Fruit fly (Drosophila melanogaster) whole organism, embryonic: ENCODE results near the gene Fdh.

ENCODE experiments used
- Antp ChIP-seq: fragments of 200-800 bp; sonication (Bioruptor generic); optimal IDR thresholded peaks from 3 replicates; lab custom pipeline; 2016; ENCODE audit warnings: missing biosample characterization, missing genetic modification characterization
- Blimp-1 ChIP-seq: fragments of 200-800 bp; sonication (Bioruptor generic); optimal IDR thresholded peaks from 3 replicates; lab custom pipeline; 2018; ENCODE audit warnings: missing biosample characterization, missing genetic modification characterization, mild to moderate bottlenecking, moderate library complexity, missing genetic modification reagents
- CG10274 ChIP-seq: fragments of 200-800 bp; sonication (Bioruptor generic); optimal IDR thresholded peaks from 3 replicates; lab custom pipeline; 2017; ENCODE audit warnings: missing biosample characterization, mild to moderate bottlenecking, missing genetic modification characterization
- CG11695 ChIP-seq: fragments of 200-800 bp; sonication (Bioruptor generic); IDR thresholded peaks from 3 replicates; pipeline ENCODE4 v1.3.6; 2022; ENCODE audit warnings: missing biosample characterization, missing genetic modification characterization
- CG11696 ChIP-seq: fragments of 200-800 bp; sonication (Bioruptor generic); IDR thresholded peaks from 2 replicates; pipeline ENCODE4 v1.3.6; 2022; ENCODE audit warnings: missing biosample characterization, missing genetic modification characterization
- CG12104 ChIP-seq: fragments of 200-800 bp; sonication (Bioruptor generic); optimal IDR thresholded peaks from 3 replicates; lab custom pipeline; 2016; ENCODE audit warnings: missing biosample characterization, missing genetic modification characterization
- CG12299 ChIP-seq: fragments of 200-800 bp; sonication (Bioruptor generic); optimal IDR thresholded peaks from 2 replicates; lab custom pipeline; 2018; ENCODE audit warnings: missing biosample characterization, mild to moderate bottlenecking, missing genetic modification characterization
- CG14860 ChIP-seq: fragments of 200-800 bp; sonication (Bioruptor generic); IDR thresholded peaks from 3 replicates; pipeline ENCODE4 v1.3.6; 2022; ENCODE audit warnings: missing biosample characterization, missing genetic modification characterization; ENCODE audit not compliant: partially characterized antibody
- CG14965 ChIP-seq: fragments of 200-800 bp; sonication (Bioruptor generic); optimal IDR thresholded peaks from 2 replicates; lab custom pipeline; 2016; ENCODE audit warnings: missing biosample characterization, missing genetic modification characterization, borderline replicate concordance
- CG15011 ChIP-seq: fragments of 200-800 bp; sonication (Bioruptor generic); optimal IDR thresholded peaks from 3 replicates; lab custom pipeline; 2018; ENCODE audit warnings: missing biosample characterization, mild to moderate bottlenecking, missing genetic modification characterization
- CG17186 ChIP-seq: fragments of 200-800 bp; sonication (Bioruptor generic); optimal IDR thresholded peaks from 3 replicates; lab custom pipeline; 2017; ENCODE audit warnings: missing biosample characterization, missing genetic modification reagents, missing genetic modification characterization
- CG18262 ChIP-seq: fragments of 200-800 bp; optimal IDR thresholded peaks from 3 replicates; lab custom pipeline; 2019; ENCODE audit warnings: missing biosample characterization, mild to moderate bottlenecking, missing genetic modification characterization, moderate library complexity
- CG2116 ChIP-seq: fragments of 200-800 bp; sonication (Bioruptor generic); optimal IDR thresholded peaks from 3 replicates; lab custom pipeline; 2018; ENCODE audit warnings: missing biosample characterization, mild to moderate bottlenecking, missing genetic modification characterization
- CG2199 ChIP-seq: fragments of 200-800 bp; sonication (Bioruptor generic); IDR thresholded peaks from 3 replicates; pipeline ENCODE4 v1.3.6; 2022; ENCODE audit warnings: missing biosample characterization, missing genetic modification characterization
- CG2202 ChIP-seq: fragments of 200-800 bp; sonication (Bioruptor generic); optimal IDR thresholded peaks from 2 replicates; lab custom pipeline; 2018; ENCODE audit warnings: missing biosample characterization, mild to moderate bottlenecking, missing genetic modification characterization
- CG32532 ChIP-seq: fragments of 200-800 bp; sonication (Bioruptor generic); IDR thresholded peaks from 2 replicates; pipeline ENCODE4 v1.3.6; 2022; ENCODE audit warnings: missing biosample characterization, missing genetic modification characterization
- CG32767 ChIP-seq: fragments of 200-800 bp; sonication (Bioruptor generic); IDR thresholded peaks from 2 replicates; pipeline ENCODE4 v1.3.6; 2022; ENCODE audit warnings: missing biosample characterization, missing genetic modification characterization
- CG32772 ChIP-seq: fragments of 200-800 bp; sonication (Bioruptor generic); IDR thresholded peaks from 2 replicates; pipeline ENCODE4 v1.3.6; 2022; ENCODE audit warnings: missing biosample characterization, missing genetic modification characterization
- CG43689 ChIP-seq: fragments of 200-800 bp; sonication (Bioruptor generic); IDR thresholded peaks from 2 replicates; pipeline ENCODE4 v1.3.6; 2022; ENCODE audit warnings: missing biosample characterization, missing genetic modification characterization
- CG7271 ChIP-seq: fragments of 200-800 bp; sonication (Bioruptor generic); optimal IDR thresholded peaks from 2 replicates; lab custom pipeline; 2018; ENCODE audit warnings: missing biosample characterization, mild to moderate bottlenecking, missing genetic modification characterization, moderate library complexity
- CG7372 ChIP-seq: fragments of 200-800 bp; sonication (Bioruptor generic); IDR thresholded peaks from 2 replicates; pipeline ENCODE4 v1.3.6; 2022; ENCODE audit warnings: missing biosample characterization, missing genetic modification characterization
- CG7745 ChIP-seq: fragments of 200-800 bp; sonication (Bioruptor generic); optimal IDR thresholded peaks from 2 replicates; lab custom pipeline; 2018; ENCODE audit warnings: missing biosample characterization, mild to moderate bottlenecking, missing genetic modification characterization, moderate library complexity
- CG8359 ChIP-seq: fragments of 200-800 bp; sonication (Bioruptor generic); optimal IDR thresholded peaks from 2 replicates; lab custom pipeline; 2017; ENCODE audit warnings: missing biosample characterization, mild to moderate bottlenecking, missing genetic modification characterization, borderline replicate concordance
- CG8924 ChIP-seq: fragments of 200-800 bp; optimal IDR thresholded peaks from 3 replicates; lab custom pipeline; 2019; ENCODE audit warnings: missing biosample characterization, mild to moderate bottlenecking, missing genetic modification characterization, moderate library complexity
- CG8944 ChIP-seq: fragments of 200-800 bp; sonication (Bioruptor generic); optimal IDR thresholded peaks from 3 replicates; lab custom pipeline; 2016; ENCODE audit warnings: missing biosample characterization, missing genetic modification characterization
- Chrac-16 ChIP-seq: fragments of 200-800 bp; sonication (Bioruptor generic); optimal IDR thresholded peaks from 3 replicates; lab custom pipeline; 2016; ENCODE audit warnings: missing biosample characterization, missing genetic modification characterization
- Dek ChIP-seq: fragments of 200-800 bp; sonication (Bioruptor generic); optimal IDR thresholded peaks from 3 replicates; lab custom pipeline; 2019; ENCODE audit warnings: missing biosample characterization, mild to moderate bottlenecking, missing genetic modification characterization, moderate library complexity
- Ets97D ChIP-seq: fragments of 200-800 bp; sonication (Bioruptor generic); optimal IDR thresholded peaks from 3 replicates; lab custom pipeline; 2016; ENCODE audit warnings: missing biosample characterization, missing genetic modification characterization
- HHEX ChIP-seq: fragments of 200-800 bp; sonication (Bioruptor generic); optimal IDR thresholded peaks from 3 replicates; lab custom pipeline; 2017; ENCODE audit warnings: missing biosample characterization, mild to moderate bottlenecking, missing genetic modification characterization, missing genetic modification reagents
- HLH4C ChIP-seq: fragments of 200-800 bp; sonication (Bioruptor generic); IDR thresholded peaks from 3 replicates; pipeline ENCODE4 v1.3.6; 2022; ENCODE audit warnings: missing biosample characterization, missing genetic modification characterization; ENCODE audit not compliant: partially characterized antibody
- Hey ChIP-seq: fragments of 200-800 bp; sonication (Bioruptor generic); optimal IDR thresholded peaks from 3 replicates; lab custom pipeline; 2018; ENCODE audit warnings: missing biosample characterization, mild to moderate bottlenecking, missing genetic modification characterization
- HmgZ ChIP-seq: fragments of 200-800 bp; sonication (Bioruptor generic); optimal IDR thresholded peaks from 2 replicates; lab custom pipeline; 2018; ENCODE audit warnings: missing biosample characterization, mild to moderate bottlenecking, missing genetic modification characterization
- Mad ChIP-seq: fragments of 200-800 bp; sonication (Bioruptor generic); optimal IDR thresholded peaks from 2 replicates; lab custom pipeline; 2016; ENCODE audit warnings: missing biosample characterization, missing genetic modification characterization
- Myb ChIP-seq: fragments of 200-800 bp; sonication (Bioruptor generic); optimal IDR thresholded peaks from 2 replicates; lab custom pipeline; 2016; ENCODE audit warnings: missing biosample characterization, missing genetic modification characterization
- Rfx ChIP-seq: fragments of 200-800 bp; sonication (Bioruptor generic); IDR thresholded peaks from 2 replicates; pipeline ENCODE4 v1.3.6; 2022; ENCODE audit warnings: missing biosample characterization, missing genetic modification characterization
- Sox102F ChIP-seq: fragments of 200-800 bp; sonication (Bioruptor generic); optimal IDR thresholded peaks from 2 replicates; lab custom pipeline; 2018; ENCODE audit warnings: missing biosample characterization, mild to moderate bottlenecking, missing genetic modification characterization, moderate library complexity
- ase ChIP-seq: fragments of 200-800 bp; sonication (Bioruptor generic); IDR thresholded peaks from 3 replicates; pipeline ENCODE4 v1.3.6; 2022; ENCODE audit warnings: missing biosample characterization, missing genetic modification characterization
- cas ChIP-seq: fragments of 200-800 bp; sonication (Bioruptor generic); IDR thresholded peaks from 2 replicates; pipeline ENCODE4 v1.3.6; 2022; ENCODE audit warnings: missing biosample characterization, missing genetic modification characterization
- chm ChIP-seq: fragments of 200-800 bp; sonication (Bioruptor generic); IDR thresholded peaks from 2 replicates; pipeline ENCODE4 v1.3.6; 2022; ENCODE audit warnings: missing biosample characterization, missing genetic modification characterization
- cwo ChIP-seq: fragments of 200-800 bp; sonication (Bioruptor generic); optimal IDR thresholded peaks from 3 replicates; lab custom pipeline; 2017; ENCODE audit warnings: missing biosample characterization, missing genetic modification characterization, mild to moderate bottlenecking, moderate library complexity, missing genetic modification reagents
- dysf ChIP-seq: fragments of 200-800 bp; sonication (Bioruptor generic); IDR thresholded peaks from 3 replicates; pipeline ENCODE4 v1.3.6; 2022; ENCODE audit warnings: missing biosample characterization, missing genetic modification characterization
- gcm2 ChIP-seq: fragments of 200-800 bp; sonication (Bioruptor generic); optimal IDR thresholded peaks from 2 replicates; lab custom pipeline; 2016; ENCODE audit warnings: missing biosample characterization, missing genetic modification characterization
- ind ChIP-seq: fragments of 200-800 bp; sonication (Bioruptor generic); optimal IDR thresholded peaks from 3 replicates; lab custom pipeline; 2016; ENCODE audit warnings: missing biosample characterization, missing genetic modification characterization
- knrl ChIP-seq: fragments of 200-800 bp; sonication (Bioruptor generic); IDR thresholded peaks from 3 replicates; pipeline ENCODE4 v1.3.6; 2022; ENCODE audit warnings: missing biosample characterization, missing genetic modification characterization; ENCODE audit not compliant: partially characterized antibody
- nerfin-2 ChIP-seq: fragments of 200-800 bp; sonication (Bioruptor generic); IDR thresholded peaks from 2 replicates; pipeline ENCODE4 v1.3.6; 2022; ENCODE audit warnings: missing biosample characterization, missing genetic modification characterization; ENCODE audit not compliant: partially characterized antibody
- nmo ChIP-seq: fragments of 200-800 bp; sonication (Bioruptor generic); optimal IDR thresholded peaks from 2 replicates; lab custom pipeline; 2018; ENCODE audit warnings: missing biosample characterization, mild to moderate bottlenecking, missing genetic modification characterization, moderate library complexity
- oc ChIP-seq: fragments of 200-800 bp; sonication (Bioruptor generic); optimal IDR thresholded peaks from 2 replicates; lab custom pipeline; 2018; ENCODE audit warnings: missing biosample characterization, mild to moderate bottlenecking, missing genetic modification characterization, moderate library complexity
- repo ChIP-seq: fragments of 200-800 bp; sonication (Bioruptor generic); optimal IDR thresholded peaks from 2 replicates; lab custom pipeline; 2016; ENCODE audit warnings: missing biosample characterization, missing genetic modification characterization
- sens-2 ChIP-seq: fragments of 200-800 bp; sonication (Bioruptor generic); IDR thresholded peaks from 2 replicates; pipeline ENCODE4 v1.3.6; 2022; ENCODE audit warnings: missing biosample characterization, missing genetic modification characterization
- trem ChIP-seq: fragments of 200-800 bp; optimal IDR thresholded peaks from 3 replicates; lab custom pipeline; 2019; ENCODE audit warnings: missing biosample characterization, mild to moderate bottlenecking, missing genetic modification characterization, moderate library complexity

Fdh gene

DNA sequence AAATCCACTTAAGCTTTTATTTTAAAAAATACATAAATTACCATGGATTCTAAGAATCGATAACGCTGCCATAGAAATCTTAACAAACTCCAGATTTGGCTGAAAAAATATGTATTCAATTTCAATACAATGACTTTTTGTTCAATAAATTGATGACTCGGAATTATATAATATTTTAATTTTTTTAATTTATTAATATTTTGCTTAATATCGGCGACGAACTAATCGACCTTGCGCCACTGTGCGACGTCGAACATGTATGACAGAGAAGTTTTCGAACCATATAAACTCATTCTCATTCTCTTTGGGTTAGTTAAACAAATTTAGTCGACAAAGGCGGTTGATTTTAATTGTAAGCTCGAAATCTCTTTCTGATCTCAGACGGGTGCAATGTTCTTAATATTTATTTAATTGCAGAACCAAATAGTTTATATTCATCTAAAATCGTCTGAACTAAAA is 22.6 kb downstream of the Fdh start, which contains the start of gene CG42394 (continued):
- peak; percentile 98 for TF ChIP-seq nmo (GFP tag; lab: Kevin White, UChicago)
- TF ChIP-seq CG11696: peak; percentile 88
- TF ChIP-seq CG14965 (GFP tag; lab: Kevin White, UChicago): no peak
- peak; percentile 92 for TF ChIP-seq CG7372 (GFP tag; lab: Robert Waterston, UW)
- TF ChIP-seq Mad (GFP tag; lab: Kevin White, UChicago): peak; percentile 75
- TF ChIP-seq ind: peak; percentile 88
- TF ChIP-seq dysf (GFP tag; lab: Robert Waterston, UW): peak; percentile 95
- peak; percentile 94 for TF ChIP-seq chm (GFP tag; lab: Robert Waterston, UW)
- peak; percentile 91 for TF ChIP-seq ase (GFP tag; lab: Robert Waterston, UW)
- peak; percentile 88; the same call in 2 of the 3 replicates for TF ChIP-seq CG2199 (GFP tag; lab: Robert Waterston, UW)
- TF ChIP-seq Hey (tag; lab: Kevin White, UChicago): peak; percentile 30
- peak; percentile 99 for TF ChIP-seq CG18262
- peak; percentile 89 for TF ChIP-seq CG32772 (GFP tag; lab: Robert Waterston, UW)
- TF ChIP-seq CG7745 (tag; lab: Kevin White, UChicago): peak; percentile 10
- peak; percentile 95 for TF ChIP-seq trem (tag; lab: Kevin White, UChicago)
- TF ChIP-seq CG15011: peak; percentile 80
- peak; percentile 76 for TF ChIP-seq CG2116 (GFP tag; lab: Kevin White, UChicago)
- TF ChIP-seq cwo (GFP tag; lab: Kevin White, UChicago): peak; percentile 95
- TF ChIP-seq HLH4C (GFP tag; lab: Robert Waterston, UW): no peak
- TF ChIP-seq repo (GFP tag; lab: Kevin White, UChicago): peak; percentile 39
- TF ChIP-seq sens-2 (GFP tag; lab: Robert Waterston, UW): peak; percentile 90
- peak; percentile 31 for TF ChIP-seq CG17186
- peak; percentile 89 for TF ChIP-seq CG32767 (GFP tag; lab: Robert Waterston, UW)
- peak; percentile 90 for TF ChIP-seq CG2202 (tag; lab: Kevin White, UChicago)
- TF ChIP-seq cas: peak; percentile 90
- TF ChIP-seq CG8359 (GFP tag; lab: Kevin White, UChicago): peak; percentile 93
- peak; percentile 91 for TF ChIP-seq Dek (tag; lab: Kevin White, UChicago)
- TF ChIP-seq CG43689: peak; percentile 39; the same call in 1 of the 2 replicates
- TF ChIP-seq Rfx: peak; percentile 93
- TF ChIP-seq Blimp-1 (GFP tag; lab: Kevin White, UChicago): peak; percentile 96
- TF ChIP-seq gcm2 (GFP tag; lab: Kevin White, UChicago): peak; percentile 81
- TF ChIP-seq Chrac-16: peak; percentile 88
- peak; percentile 78 for TF ChIP-seq CG10274
- TF ChIP-seq CG12299 (tag; lab: Kevin White, UChicago): peak; percentile 91
- peak; percentile 16 for TF ChIP-seq CG8944 (GFP tag; lab: Kevin White, UChicago)
- peak; percentile 94 for TF ChIP-seq Sox102F
- peak; percentile 96 for TF ChIP-seq CG7271 (tag; lab: Kevin White, UChicago)
- TF ChIP-seq Antp (GFP tag; lab: Kevin White, UChicago): peak; percentile 44
- peak; percentile 97 for TF ChIP-seq CG11695
- peak; percentile 39 for TF ChIP-seq nerfin-2 (GFP tag; lab: Robert Waterston, UW)
- peak; percentile 89 for TF ChIP-seq HmgZ (tag; lab: Kevin White, UChicago)
- TF ChIP-seq Ets97D: peak; percentile 40
- peak; percentile 97 for TF ChIP-seq CG8924
- TF ChIP-seq Myb (GFP tag; lab: Kevin White, UChicago): peak; percentile 4
- TF ChIP-seq CG14860: peak; percentile 50; the same call in 1 of the 3 replicates
- peak; percentile 94 for TF ChIP-seq HHEX (GFP tag; lab: Kevin White, UChicago)
- TF ChIP-seq CG32532: peak; percentile 97
- TF ChIP-seq knrl (GFP tag; lab: Robert Waterston, UW): peak; percentile 13; the same call in 1 of the 3 replicates
- TF ChIP-seq CG12104: peak; percentile 96
- TF ChIP-seq oc: peak; percentile 92
